Worm (Caenorhabditis elegans): ENCODE measurements around the gene Y51A2B.2.
A peak's percentile ranks its signal among the peaks of the same experiment; 100 is the strongest.

Y51A2B.2 gene

DNA sequence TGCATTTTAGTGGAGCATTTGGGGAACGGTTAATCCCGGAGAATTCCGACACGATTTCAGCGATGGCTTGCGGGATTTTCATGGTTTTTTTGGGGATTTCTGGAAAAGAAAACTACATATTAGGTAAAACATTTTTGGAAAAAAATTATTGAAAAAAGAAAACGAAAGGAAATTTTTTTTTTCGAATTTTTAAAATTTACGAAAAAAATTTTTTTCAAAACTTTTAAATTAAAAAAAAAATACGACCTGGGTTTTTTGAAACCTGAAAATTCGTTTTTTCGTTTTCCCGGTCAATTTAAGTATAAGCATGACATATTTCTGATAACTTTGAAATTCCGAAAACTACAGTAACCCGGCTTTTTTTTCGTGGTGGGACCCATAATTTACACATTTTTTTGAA lies 34.5 kb upstream of the Y51A2B.2 start, which contains the start of gene C08E8.10:
TSS of gene C08E8.10 (minus strand) at position 101 of the 400 bp plus-strand sequence.
- TF ChIP-seq nhr-11 (tag; optimal IDR thresholded peaks at IDR 0.05) (no peak), swsn-7 (tag; optimal IDR thresholded peaks at IDR 0.05) (no peak), aha-1 (tag; optimal IDR thresholded peaks at IDR 0.05) (no peak), jun-1 (tag; optimal IDR thresholded peaks at IDR 0.05) (no peak), pax-3 (tag; optimal IDR thresholded peaks at IDR 0.05) (no peak), nhr-19 (GFP tag; conservative IDR thresholded peaks at IDR 0.05) (no peak), sox-4 (tag; optimal IDR thresholded peaks at IDR 0.05) (no peak), hlh-17 (GFP tag; optimal IDR thresholded peaks at IDR 0.05; ENCODE audit: borderline replicate concordance) (no peak)

DNA sequence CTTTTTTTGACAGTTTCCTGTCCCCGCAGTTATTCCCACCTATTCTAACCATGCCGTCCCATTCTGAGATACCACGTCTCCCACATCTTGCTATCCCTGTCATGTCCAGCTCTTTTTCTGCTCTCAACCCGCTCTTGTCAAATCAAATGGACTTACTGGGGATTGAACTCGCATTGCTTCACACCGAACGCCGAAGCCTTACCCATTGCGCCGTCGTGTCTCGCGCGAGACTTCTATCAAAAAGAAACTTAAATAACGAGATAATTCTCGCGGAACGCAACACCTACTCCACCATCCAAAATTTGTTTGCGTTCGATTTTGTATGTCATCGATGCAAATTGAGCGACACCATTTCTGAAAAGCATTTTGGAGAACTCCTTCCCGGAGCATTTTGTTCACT lies 30.1 kb upstream of the Y51A2B.2 start:
- TF ChIP-seq unc-130 (tag; optimal IDR thresholded peaks at IDR 0.05), result no peak
- no peak for TF ChIP-seq ztf-4 (tag; optimal IDR thresholded peaks at IDR 0.05)
- no peak for TF ChIP-seq swsn-7 (tag; optimal IDR thresholded peaks at IDR 0.05)
- TF ChIP-seq nhr-11 (tag; optimal IDR thresholded peaks at IDR 0.05), result no peak
- TF ChIP-seq lin-35 (GFP tag; optimal IDR thresholded peaks at IDR 0.05), result no peak
- no peak for TF ChIP-seq ceh-88 (GFP tag; IDR thresholded peaks at IDR 0.05)

DNA sequence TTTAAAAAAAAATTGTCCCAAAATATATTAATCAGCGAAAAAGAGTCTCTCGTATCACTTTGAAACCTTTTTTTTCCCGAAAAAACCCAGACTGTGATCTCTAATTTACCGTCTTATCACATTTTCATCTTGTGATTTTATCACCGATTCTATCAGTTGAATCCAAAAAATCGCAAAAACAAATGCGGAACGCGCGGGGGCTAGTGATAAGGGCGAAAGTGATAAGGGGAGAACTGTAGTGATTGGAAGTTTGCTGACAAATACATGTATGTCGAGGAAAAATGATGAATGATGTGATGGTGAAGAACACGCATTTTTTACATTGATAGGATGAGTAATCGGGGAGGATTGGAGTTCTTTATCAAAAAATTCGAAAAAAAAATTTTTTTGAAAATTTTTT lies 28.2 kb upstream of the Y51A2B.2 start:
- TF ChIP-seq tlp-1 (tag; optimal IDR thresholded peaks at IDR 0.05) (peak; percentile 63), lin-35 (GFP tag; optimal IDR thresholded peaks at IDR 0.05) (peak in 1 of 2 experiments; percentile 71), nhr-20 (tag; optimal IDR thresholded peaks at IDR 0.05) (peak; percentile 71), pax-3 (tag; optimal IDR thresholded peaks at IDR 0.05) (peak; percentile 30), nhr-19 (GFP tag; conservative IDR thresholded peaks at IDR 0.05) (peak; percentile 35), nhr-90 (tag; optimal IDR thresholded peaks at IDR 0.05; ENCODE audit: poor library complexity) (peak; percentile 65), elt-3 (tag; optimal IDR thresholded peaks at IDR 0.05) (peak in 5 of 6 experiments; percentile 87 to 97 (median 88)), dsc-1 (tag; optimal IDR thresholded peaks at IDR 0.05) (no peak), tbx-2 (tag; optimal IDR thresholded peaks at IDR 0.05) (peak; percentile 18), aly-2 (tag; optimal IDR thresholded peaks at IDR 0.05) (no peak), blmp-1 (tag; optimal IDR thresholded peaks at IDR 0.05) (peak; percentile 93), elt-2 (tag; optimal IDR thresholded peaks at IDR 0.05) (peak; percentile 100), jun-1 (tag; optimal IDR thresholded peaks at IDR 0.05) (peak; percentile 89), egl-27 (tag; optimal IDR thresholded peaks at IDR 0.05) (no peak), pqm-1 (tag; optimal IDR thresholded peaks at IDR 0.05) (peak; percentile 98), skn-1 (tag; optimal IDR thresholded peaks at IDR 0.05) (peak; percentile 53), lin-14 (GFP tag; optimal IDR thresholded peaks at IDR 0.05) (peak; percentile 80), unc-86 (tag; optimal IDR thresholded peaks at IDR 0.05) (no peak), mdl-1 (tag; optimal IDR thresholded peaks at IDR 0.05) (peak in 1 of 2 experiments; percentile 55), nhr-71 (tag; optimal IDR thresholded peaks at IDR 0.05) (peak; percentile 47)

ce11 chrV:18350046-18350445 lies 24.2 kb upstream of the Y51A2B.2 start, which contains the start of gene C08E8.3:
C08E8.3 (plus strand) TSS chrV:18350129.
- TF ChIP-seq snpc-4 (tag; optimal IDR thresholded peaks at IDR 0.05) (no peak), swsn-7 (tag; optimal IDR thresholded peaks at IDR 0.05) (no peak), nhr-85 (tag) (peak; percentile 21), grh-1 (GFP tag; IDR thresholded peaks at IDR 0.05) (no peak), unc-130 (tag; optimal IDR thresholded peaks at IDR 0.05) (no peak), aly-2 (tag; optimal IDR thresholded peaks at IDR 0.05) (no peak), nhr-20 (tag; optimal IDR thresholded peaks at IDR 0.05) (no peak), C34B4.2 (tag; optimal IDR thresholded peaks at IDR 0.05) (no peak), efl-1 (optimal IDR thresholded peaks at IDR 0.05) (no peak), efl-1 (GFP tag; optimal IDR thresholded peaks at IDR 0.05 in 1 of 2) (peak in 1 of 2 experiments; percentile 56)

ce11 chrV:18350721-18351120 lies 23.6 kb upstream of the Y51A2B.2 start, which contains the start of gene C08E8.11:
C08E8.11 (plus strand) TSS chrV:18351021.
- no peak for TF ChIP-seq sptf-1 (tag; optimal IDR thresholded peaks at IDR 0.05)
- no peak for TF ChIP-seq efl-1 (optimal IDR thresholded peaks at IDR 0.05)
- peak in 1 of 2 experiments; percentile 78 for TF ChIP-seq efl-1 (GFP tag; optimal IDR thresholded peaks at IDR 0.05 in 1 of 2)
- no peak for TF ChIP-seq nhr-11 (tag; optimal IDR thresholded peaks at IDR 0.05)
